Fruit fly (Drosophila melanogaster) whole organism, prepupa: ENCODE data around the gene Eato.

Experiments
- Blimp-1 ChIP-seq: fragments of 200-800 bp; sonication (Bioruptor generic); optimal IDR thresholded peaks from 3 replicates; lab custom pipeline; 2017; ENCODE audit warnings: missing biosample characterization, missing genetic modification characterization, mild to moderate bottlenecking, moderate library complexity, missing genetic modification reagents
- CG10631 ChIP-seq: fragments of 200-800 bp; sonication (Bioruptor generic); optimal IDR thresholded peaks from 2 replicates; lab custom pipeline; 2016; ENCODE audit warnings: missing biosample characterization, missing genetic modification characterization
- CG10669 ChIP-seq: fragments of 200-800 bp; sonication (Bioruptor generic); optimal IDR thresholded peaks from 3 replicates; lab custom pipeline; 2018; ENCODE audit warnings: missing biosample characterization, mild to moderate bottlenecking, missing genetic modification characterization, moderate library complexity
- CG15336 ChIP-seq: fragments of 200-800 bp; sonication (Bioruptor generic); IDR thresholded peaks from 2 replicates; pipeline ENCODE4 v1.3.6; 2022; ENCODE audit warnings: missing biosample characterization, missing genetic modification characterization
- CG31627 ChIP-seq: fragments of 200-800 bp; sonication (Bioruptor generic); optimal IDR thresholded peaks from 3 replicates; lab custom pipeline; 2016; ENCODE audit warnings: missing biosample characterization, missing genetic modification characterization
- CG34406 ChIP-seq: fragments of 200-800 bp; sonication (Bioruptor generic); optimal IDR thresholded peaks from 3 replicates; lab custom pipeline; 2016; ENCODE audit warnings: missing biosample characterization, missing genetic modification characterization
- CG6163 ChIP-seq: fragments of 200-800 bp; sonication (Bioruptor generic); IDR thresholded peaks from 3 replicates; pipeline ENCODE4 v1.3.6; 2022; ENCODE audit warnings: missing biosample characterization, missing genetic modification characterization
- CG6276 ChIP-seq: fragments of 200-800 bp; sonication (Bioruptor generic); optimal IDR thresholded peaks from 2 replicates; lab custom pipeline; 2017; ENCODE audit warnings: missing biosample characterization, mild to moderate bottlenecking, missing genetic modification characterization
- CG6792 ChIP-seq: fragments of 200-800 bp; sonication (Bioruptor generic); optimal IDR thresholded peaks from 3 replicates; lab custom pipeline; 2016; ENCODE audit warnings: missing biosample characterization, missing genetic modification characterization
- CG9139 ChIP-seq: fragments of 200-800 bp; sonication (Bioruptor generic); optimal IDR thresholded peaks from 3 replicates; lab custom pipeline; 2017; ENCODE audit warnings: missing biosample characterization, mild to moderate bottlenecking, missing genetic modification characterization
- Eip78C ChIP-seq: fragments of 200-800 bp; sonication (Bioruptor generic); peaks from one replicate; lab custom pipeline; 2016; ENCODE audit warnings: missing biosample characterization, missing genetic modification characterization
- Eip93F ChIP-seq: fragments of 200-800 bp; sonication (Bioruptor generic); optimal IDR thresholded peaks from 2 replicates; lab custom pipeline; 2016; ENCODE audit warnings: missing biosample characterization, mild to moderate bottlenecking, missing genetic modification characterization
- Ets96B ChIP-seq: fragments of 200-800 bp; optimal IDR thresholded peaks from 2 replicates; lab custom pipeline; 2019; ENCODE audit warnings: missing biosample characterization, mild to moderate bottlenecking, missing genetic modification characterization, moderate library complexity
- Hr38 ChIP-seq: sonication (Bioruptor generic); optimal IDR thresholded peaks from 2 replicates; lab custom pipeline; 2016; ENCODE audit warnings: missing biosample characterization, missing genetic modification characterization
- Hr39 ChIP-seq: fragments of 200-800 bp; sonication (Bioruptor generic); optimal IDR thresholded peaks from 2 replicates; lab custom pipeline; 2016; ENCODE audit warnings: missing biosample characterization, missing genetic modification characterization
- Lpt ChIP-seq: fragments of 200-800 bp; sonication (Bioruptor generic); optimal IDR thresholded peaks from 3 replicates; lab custom pipeline; 2016; ENCODE audit warnings: missing biosample characterization, missing genetic modification characterization
- Met ChIP-seq: fragments of 200-800 bp; sonication (Bioruptor generic); optimal IDR thresholded peaks from 3 replicates; lab custom pipeline; 2016; ENCODE audit warnings: missing biosample characterization, missing genetic modification characterization
- OdsH ChIP-seq: fragments of 200-800 bp; sonication (Bioruptor generic); optimal IDR thresholded peaks from 3 replicates; lab custom pipeline; 2016; ENCODE audit warnings: missing biosample characterization, missing genetic modification characterization
- achi ChIP-seq: fragments of 200-800 bp; sonication (Bioruptor generic); optimal IDR thresholded peaks from 3 replicates; lab custom pipeline; 2016; ENCODE audit warnings: missing biosample characterization, missing genetic modification characterization
- dsx ChIP-seq: fragments of 200-800 bp; optimal IDR thresholded peaks from 3 replicates; lab custom pipeline; 2019; ENCODE audit warnings: missing biosample characterization, mild to moderate bottlenecking, missing genetic modification characterization, moderate library complexity; ENCODE audit not compliant: poor library complexity, severe bottlenecking
- eg ChIP-seq: fragments of 200-800 bp; sonication (Bioruptor generic); IDR thresholded peaks from 3 replicates; pipeline ENCODE4 v1.3.6; 2022; ENCODE audit warnings: missing biosample characterization, missing genetic modification characterization
- fd59A ChIP-seq: fragments of 200-800 bp; sonication (Bioruptor generic); optimal IDR thresholded peaks from 2 replicates; lab custom pipeline; 2017; ENCODE audit warnings: missing biosample characterization, mild to moderate bottlenecking, missing genetic modification characterization, missing genetic modification reagents
- fkh ChIP-seq: fragments of 200-800 bp; sonication (Bioruptor generic); optimal IDR thresholded peaks from 3 replicates; lab custom pipeline; 2017; ENCODE audit warnings: missing biosample characterization, mild to moderate bottlenecking, missing genetic modification characterization, moderate library complexity
- lz ChIP-seq: fragments of 200-800 bp; sonication (Bioruptor generic); optimal IDR thresholded peaks from 3 replicates; lab custom pipeline; 2016; ENCODE audit warnings: missing biosample characterization, missing genetic modification characterization
- net ChIP-seq: fragments of 200-800 bp; sonication (Bioruptor generic); optimal IDR thresholded peaks from 3 replicates; lab custom pipeline; 2016; ENCODE audit warnings: missing biosample characterization, missing genetic modification characterization
- pdm3 ChIP-seq: fragments of 200-800 bp; sonication (Bioruptor generic); optimal IDR thresholded peaks from 3 replicates; lab custom pipeline; 2016; ENCODE audit warnings: missing biosample characterization, missing genetic modification characterization
- salr ChIP-seq, 2 experiments: fragments of 200-800 bp; sonication (Bioruptor generic); optimal IDR thresholded peaks; 3 replicates each; lab custom pipeline; 2016 to 2018; ENCODE audit warnings: missing biosample characterization in 2 of 2, missing genetic modification characterization in 2 of 2, mild to moderate bottlenecking in 1 of 2
- spab ChIP-seq: fragments of 200-800 bp; sonication (Bioruptor generic); optimal IDR thresholded peaks from 2 replicates; lab custom pipeline; 2017; ENCODE audit warnings: missing biosample characterization, mild to moderate bottlenecking, missing genetic modification characterization, missing genetic modification reagents
- ss ChIP-seq, 2 experiments: fragments of 200-800 bp; sonication (Bioruptor generic); optimal IDR thresholded peaks; 2 replicates in 1 of 2; 3 replicates in 1 of 2; lab custom pipeline; 2017 to 2018; ENCODE audit warnings: mild to moderate bottlenecking in 2 of 2, missing biosample characterization in 2 of 2, missing genetic modification characterization in 2 of 2, moderate library complexity in 1 of 2
- svp ChIP-seq: fragments of 200-800 bp; sonication (Bioruptor generic); peaks from one replicate; lab custom pipeline; 2016; ENCODE audit warnings: missing biosample characterization, missing genetic modification characterization
- topi ChIP-seq: fragments of 200-800 bp; sonication (Bioruptor generic); optimal IDR thresholded peaks from 3 replicates; lab custom pipeline; 2016; ENCODE audit warnings: missing biosample characterization, missing genetic modification characterization
- vri ChIP-seq: fragments of 200-800 bp; sonication (Bioruptor generic); optimal IDR thresholded peaks from 3 replicates; lab custom pipeline; 2016; ENCODE audit warnings: missing biosample characterization, mild to moderate bottlenecking, missing genetic modification characterization

The Eato gene

DNA sequence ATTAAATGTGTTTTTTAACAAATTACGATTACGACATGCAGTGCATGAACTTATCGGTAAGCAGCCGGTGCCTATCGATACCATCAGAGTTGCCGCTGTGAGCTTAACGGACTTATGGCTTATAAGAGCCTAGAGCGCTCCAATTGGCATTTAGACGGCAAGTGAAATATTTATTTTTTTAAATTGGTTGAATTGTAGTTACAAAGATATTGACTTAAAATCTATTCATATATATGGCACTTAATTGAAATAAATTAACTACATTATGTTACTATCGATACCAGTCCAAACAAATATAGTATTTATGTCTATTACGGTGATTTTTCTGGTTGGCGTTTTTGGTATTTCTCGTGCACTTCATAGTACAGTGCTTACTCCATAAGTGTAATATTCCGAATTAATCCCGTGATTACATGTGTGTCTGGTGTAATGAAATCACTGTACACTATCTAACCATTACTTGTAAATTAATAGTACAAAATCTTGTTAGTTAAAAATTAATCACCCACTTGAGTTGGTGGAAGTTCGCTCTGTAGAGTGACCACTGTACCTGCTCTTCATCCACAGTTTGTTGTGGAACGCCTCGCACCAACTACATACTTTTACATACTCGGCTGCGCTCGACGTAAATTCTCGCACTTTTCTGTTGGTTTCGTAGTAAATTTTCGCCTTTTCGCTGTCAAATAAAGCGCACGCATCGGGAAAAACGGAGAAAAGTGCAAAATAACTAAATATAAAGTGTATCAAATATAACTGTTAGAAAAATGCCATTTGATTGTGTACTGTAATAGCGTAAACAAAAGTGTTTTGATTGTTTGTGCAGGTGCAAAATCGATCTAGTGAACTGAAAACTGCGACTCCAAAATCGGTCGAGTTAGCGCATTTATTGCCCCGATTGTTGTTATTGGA, 51.4 kb downstream of the Eato start, which contains the start of the genes mRpS23 and CenG1A (continued):
- TF ChIP-seq OdsH (GFP tag; lab: Kevin White, UChicago) = peak; percentile 100
- peak; percentile 100 for TF ChIP-seq CG34406 (GFP tag; lab: Kevin White, UChicago)
- TF ChIP-seq fd59A (GFP tag; lab: Kevin White, UChicago) = peak; percentile 100
- peak; percentile 100 for TF ChIP-seq svp (GFP tag; lab: Kevin White, UChicago)
- peak; percentile 100 for TF ChIP-seq CG10669 (GFP tag; lab: Kevin White, UChicago)
- peak; percentile 99 for TF ChIP-seq dsx (GFP tag; lab: Kevin White, UChicago)
- peak; percentile 100 for TF ChIP-seq CG31627
- TF ChIP-seq achi = peak; percentile 99
- peak; percentile 97 for TF ChIP-seq fkh (GFP tag; lab: Kevin White, UChicago)
- TF ChIP-seq net (GFP tag; lab: Kevin White, UChicago) = peak; percentile 100

DNA sequence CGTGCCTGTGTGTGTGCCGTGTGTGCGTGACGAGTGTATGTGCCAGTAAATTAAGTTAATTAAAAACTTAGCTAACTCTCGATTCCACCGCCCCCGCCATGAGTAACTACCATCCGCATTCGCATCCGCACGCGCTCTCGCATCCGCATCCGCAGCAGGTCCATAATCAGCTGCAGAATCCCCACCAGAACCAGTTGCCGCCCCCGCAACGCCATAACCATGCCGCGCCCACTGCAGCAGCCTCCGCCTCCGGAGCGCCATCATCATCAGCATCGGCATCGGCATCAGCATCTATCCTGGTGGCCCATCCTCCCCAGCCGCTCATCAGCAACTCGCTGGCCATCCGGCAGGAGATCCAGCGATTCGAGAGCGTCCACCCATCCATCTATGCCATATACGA, 52.1 kb downstream of the Eato start:
- TF ChIP-seq eg (GFP tag; lab: Robert Waterston, UW) = 0 out of 3 replicates have a peak, but pooled peaks have one; percentile 19
- no peak for TF ChIP-seq CG6792 (GFP tag; lab: Kevin White, UChicago)

DNA sequence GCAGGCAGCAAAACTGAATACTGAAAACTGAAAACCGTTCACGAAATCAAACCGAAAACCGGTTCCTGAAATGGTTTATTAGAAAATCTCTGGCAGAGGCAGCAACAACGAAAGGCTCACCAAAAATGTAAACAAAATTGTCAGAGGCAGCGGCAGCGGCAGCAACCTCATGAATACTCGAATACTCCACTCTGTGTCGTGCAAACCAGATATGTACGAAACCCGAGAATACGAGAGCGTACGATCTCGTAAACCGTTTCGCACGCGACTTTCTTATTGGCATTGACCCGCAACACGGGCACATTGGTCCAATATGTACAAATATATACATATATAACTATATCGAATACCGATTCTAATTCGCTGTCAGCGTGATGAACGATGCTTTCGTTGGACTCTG, 53.7 kb downstream of the Eato start:
- TF ChIP-seq CG6163 (0 out of 3 replicates have a peak, but pooled peaks have one; percentile 35), spab (no peak), Eip78C (peak; percentile 79), pdm3 (GFP tag; lab: Kevin White, UChicago) (no peak), topi (peak; percentile 4), ss (GFP tag; optimal IDR thresholded peaks at IDR 0.05; lab: Kevin White, UChicago) (peak in 1 of 2 experiments; percentile 60), Ets96B (tag; lab: Kevin White, UChicago) (no peak), Blimp-1 (peak; percentile 29), Lpt (GFP tag; lab: Kevin White, UChicago) (peak; percentile 20), vri (GFP tag; lab: Kevin White, UChicago) (peak; percentile 16), svp (GFP tag; lab: Kevin White, UChicago) (peak; percentile 92)
- TF ChIP-seq, all 60 proteins: peak for 8

DNA sequence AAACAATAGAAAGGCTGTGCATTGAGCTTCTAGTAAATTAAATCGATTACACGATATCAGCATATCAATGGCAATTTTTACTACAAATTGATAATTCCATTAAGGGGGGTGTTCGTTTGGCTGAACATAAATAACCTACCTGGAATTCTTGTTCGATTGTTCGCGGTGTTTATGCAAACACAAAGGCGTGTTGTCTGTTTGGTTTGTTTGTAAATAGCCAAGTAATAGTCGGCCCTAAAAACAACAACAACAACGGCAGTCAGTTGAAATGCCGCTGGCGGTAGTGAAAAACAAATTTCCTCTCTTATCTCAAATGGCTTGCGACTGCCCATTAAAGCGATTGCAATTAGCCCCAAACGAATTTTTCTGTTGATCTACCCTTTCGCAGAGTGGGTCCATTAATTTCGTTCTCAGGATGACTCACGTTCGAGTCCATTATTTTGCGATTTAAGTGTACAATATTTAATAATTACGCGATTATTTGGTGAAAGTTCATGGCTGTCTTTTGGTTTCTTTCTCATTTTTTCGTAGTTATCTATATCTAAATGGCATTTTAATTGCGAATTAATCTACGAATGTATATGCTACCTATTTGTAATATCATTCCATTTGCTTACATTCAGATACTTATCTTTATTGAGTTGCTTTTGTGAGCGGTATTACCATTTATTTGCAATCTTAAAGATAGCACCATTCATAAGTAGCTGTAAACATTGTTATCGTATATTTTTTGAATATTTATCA, 54.9 kb downstream of the Eato start:
- peak; percentile 3 for TF ChIP-seq Hr39 (GFP tag; lab: Kevin White, UChicago)
- 0 out of 2 replicates have a peak, but pooled peaks have one; percentile 18 for TF ChIP-seq CG15336 (GFP tag; lab: Robert Waterston, UW)
- TF ChIP-seq salr (GFP tag; optimal IDR thresholded peaks at IDR 0.05; lab: Kevin White, UChicago) = no peak
- TF ChIP-seq fkh (GFP tag; lab: Kevin White, UChicago) = peak; percentile 42
- TF ChIP-seq CG6276 (GFP tag; lab: Kevin White, UChicago) = no peak
- peak; percentile 3 for TF ChIP-seq vri (GFP tag; lab: Kevin White, UChicago)
- no peak for TF ChIP-seq CG9139 (GFP tag; lab: Kevin White, UChicago)
- TF ChIP-seq lz = peak; percentile 20
- no peak for TF ChIP-seq Hr38 (GFP tag; lab: Kevin White, UChicago)
- peak; percentile 7 for TF ChIP-seq Eip93F (GFP tag; lab: Kevin White, UChicago)
- no peak for TF ChIP-seq CG34406 (GFP tag; lab: Kevin White, UChicago)
- peak; percentile 17 for TF ChIP-seq CG31627
- TF ChIP-seq Eip78C = peak; percentile 68
- TF ChIP-seq Met = peak; percentile 30
- no peak for TF ChIP-seq CG10631
